Worm (Caenorhabditis elegans) whole organism, young adult: Measurements from ENCODE around the gene F42G8.8.
A peak's percentile ranks its signal among the peaks of the same experiment; 100 is the strongest.

Experiments used
- B0336.3 ChIP-seq: fragments of 200-800 bp; sonication (Bioruptor generic); IDR thresholded peaks from 2 replicates; pipeline ENCODE4 v1.3.6; 2022; ENCODE audit warnings: missing genetic modification characterization, missing compliant biosample characterization
- D2030.7 ChIP-seq: fragments of 200-800 bp; sonication (Bioruptor generic); IDR thresholded peaks from 2 replicates; pipeline ENCODE4 v1.3.6; 2022; ENCODE audit warnings: missing genetic modification reagents, missing genetic modification characterization, missing compliant biosample characterization
- F33H1.4 ChIP-seq: fragments of 200-800 bp; sonication (Bioruptor generic); IDR thresholded peaks from 2 replicates; pipeline ENCODE4 v1.3.6; 2022; ENCODE audit warnings: missing genetic modification reagents, missing genetic modification characterization, missing compliant biosample characterization
- F37B4.10 ChIP-seq: fragments of 200-800 bp; sonication (Bioruptor generic); IDR thresholded peaks from 2 replicates; pipeline ENCODE4 v1.3.6; 2022; ENCODE audit warnings: missing genetic modification characterization, missing compliant biosample characterization
- K11D2.4 ChIP-seq: fragments of 200-800 bp; sonication (Bioruptor generic); IDR thresholded peaks from 2 replicates; pipeline ENCODE4 v1.3.6; 2022; ENCODE audit warnings: missing genetic modification reagents, missing genetic modification characterization, missing compliant biosample characterization
- aptf-3 ChIP-seq: fragments of 200-800 bp; sonication (Bioruptor generic); IDR thresholded peaks from 2 replicates; pipeline ENCODE4 v1.3.6; 2022; ENCODE audit warnings: missing genetic modification characterization, missing compliant biosample characterization
- attf-5 ChIP-seq: fragments of 200-800 bp; sonication (Bioruptor generic); optimal IDR thresholded peaks from 2 replicates; lab custom pipeline; 2018; ENCODE audit warnings: mild to moderate bottlenecking, missing genetic modification characterization, missing compliant biosample characterization
- ceh-40 ChIP-seq: fragments of 200-800 bp; sonication (Bioruptor generic); IDR thresholded peaks from 2 replicates; pipeline ENCODE4 v1.3.6; 2022; ENCODE audit warnings: missing genetic modification characterization, missing compliant biosample characterization
- ceh-58 ChIP-seq: fragments of 200-800 bp; sonication (Bioruptor generic); IDR thresholded peaks from 2 replicates; pipeline ENCODE4 v1.3.6; 2022; ENCODE audit warnings: missing genetic modification characterization, missing compliant biosample characterization
- ceh-91 ChIP-seq: fragments of 200-800 bp; sonication (Bioruptor generic); IDR thresholded peaks from 2 replicates; pipeline ENCODE4 v1.3.6; 2022; ENCODE audit warnings: missing genetic modification reagents, missing genetic modification characterization, missing compliant biosample characterization
- chd-7 ChIP-seq: sonication (generic microtip); optimal IDR thresholded peaks from 2 replicates; lab custom pipeline; 2016; ENCODE audit warnings: mild to moderate bottlenecking, missing genetic modification characterization, moderate library complexity, missing compliant biosample characterization
- dox-1 ChIP-seq: fragments of 200-800 bp; sonication (Bioruptor generic); IDR thresholded peaks from 2 replicates; pipeline ENCODE4 v1.3.6; 2022; ENCODE audit warnings: missing genetic modification reagents, missing genetic modification characterization, missing compliant biosample characterization
- efl-1 ChIP-seq: fragments of 150-350 bp; optimal IDR thresholded peaks from 2 replicates; lab custom pipeline; 2014; ENCODE audit warnings: missing biosample characterization, missing genetic modification reagents, missing genetic modification characterization
- egrh-3 ChIP-seq: fragments of 200-800 bp; sonication (Bioruptor generic); IDR thresholded peaks from 2 replicates; pipeline ENCODE4 v1.3.6; 2022; ENCODE audit warnings: missing genetic modification reagents, missing genetic modification characterization, missing compliant biosample characterization
- gei-17 ChIP-seq: fragments of 200-800 bp; sonication (Bioruptor generic); optimal IDR thresholded peaks from 2 replicates; lab custom pipeline; 2018; ENCODE audit warnings: mild to moderate bottlenecking, missing genetic modification characterization, missing compliant biosample characterization
- hrde-1 ChIP-seq: sonication (generic microtip); optimal IDR thresholded peaks from 2 replicates; lab custom pipeline; 2016; ENCODE audit warnings: missing genetic modification characterization, mild to moderate bottlenecking, missing compliant biosample characterization, moderate library complexity, missing genotype, missing genetic modification reagents, borderline replicate concordance
- let-526 ChIP-seq: fragments of 200-800 bp; sonication (Bioruptor generic); IDR thresholded peaks from 2 replicates; pipeline ENCODE4 v1.3.6; 2022; ENCODE audit warnings: missing genetic modification reagents, missing genetic modification characterization, missing compliant biosample characterization
- let-607 ChIP-seq, 2 experiments: fragments of 200-800 bp in 1 of 2; sonication (Bioruptor generic) in 1 of 2; sonication (generic microtip) in 1 of 2; optimal IDR thresholded peaks; 2 replicates each; lab custom pipeline; 2016 to 2018; ENCODE audit warnings: mild to moderate bottlenecking in 2 of 2, missing compliant biosample characterization in 2 of 2, missing genetic modification characterization in 2 of 2, moderate library complexity in 2 of 2, missing genotype in 1 of 2
- lin-35 ChIP-seq, 3 experiments: fragments of 150-350 bp in 2 of 3; sonication (generic microtip) in 1 of 3; optimal IDR thresholded peaks; 2 replicates each; lab custom pipeline; 2014 to 2018; ENCODE audit warnings: missing biosample characterization in 3 of 3, missing genetic modification characterization in 3 of 3, missing genetic modification reagents in 3 of 3
- madf-10 ChIP-seq: sonication (generic microtip); optimal IDR thresholded peaks from 2 replicates; lab custom pipeline; 2016; ENCODE audit warnings: mild to moderate bottlenecking, missing genetic modification characterization, missing compliant biosample characterization
- mcd-1 ChIP-seq: fragments of 200-800 bp; sonication (Bioruptor generic); IDR thresholded peaks from 2 replicates; pipeline ENCODE4 v1.3.6; 2022; ENCODE audit warnings: missing genetic modification reagents, missing genetic modification characterization, missing compliant biosample characterization
- nfya-1 ChIP-seq: sonication (generic microtip); optimal IDR thresholded peaks from 2 replicates; lab custom pipeline; 2017; ENCODE audit warnings: antibody characterized with exemption, missing compliant biosample characterization, missing genetic modification characterization, borderline replicate concordance; ENCODE audit not compliant: insufficient read depth
- pbrm-1 ChIP-seq: fragments of 200-800 bp; sonication (Bioruptor generic); IDR thresholded peaks from 2 replicates; pipeline ENCODE4 v1.3.6; 2022; ENCODE audit warnings: missing genetic modification reagents, missing genetic modification characterization, missing compliant biosample characterization
- repo-1 ChIP-seq: sonication (generic microtip); optimal IDR thresholded peaks from 2 replicates; lab custom pipeline; 2017; ENCODE audit warnings: mild to moderate bottlenecking, missing genetic modification characterization, missing compliant biosample characterization
- sea-2 ChIP-seq: fragments of 200-800 bp; sonication (Bioruptor generic); IDR thresholded peaks from 2 replicates; pipeline ENCODE4 v1.3.6; 2022; ENCODE audit warnings: missing genetic modification characterization, missing compliant biosample characterization
- snpc-1.1 ChIP-seq: sonication (generic microtip); optimal IDR thresholded peaks from 2 replicates; lab custom pipeline; 2017; ENCODE audit warnings: missing genetic modification characterization, mild to moderate bottlenecking, missing compliant biosample characterization, antibody characterized with exemption, moderate library complexity, missing genotype, missing genetic modification reagents; ENCODE audit not compliant: insufficient read depth
- snpc-4 ChIP-seq, 5 experiments: fragments of 150-350 bp in 1 of 5; sonication (generic microtip) in 4 of 5; optimal IDR thresholded peaks; 2 replicates each; lab custom pipeline; 2014 to 2018; ENCODE audit warnings: missing genetic modification characterization in 5 of 5, missing biosample characterization in 3 of 5, antibody characterized with exemption in 2 of 5, mild to moderate bottlenecking in 2 of 5, missing compliant biosample characterization in 2 of 5, missing genotype in 2 of 5, moderate library complexity in 2 of 5, missing genetic modification reagents in 1 of 5
- tbp1 ChIP-seq: fragments of 200-800 bp; sonication (Bioruptor generic); optimal IDR thresholded peaks from 2 replicates; lab custom pipeline; 2018; ENCODE audit warnings: mild to moderate bottlenecking, missing genetic modification characterization, missing compliant biosample characterization
- tbx-9 ChIP-seq: sonication (generic microtip); optimal IDR thresholded peaks from 2 replicates; lab custom pipeline; 2016; ENCODE audit warnings: borderline replicate concordance, missing genetic modification characterization, inconsistent platforms, missing compliant biosample characterization
- zfh-2 ChIP-seq: fragments of 200-800 bp; sonication (Bioruptor generic); conservative IDR thresholded peaks from 2 replicates; pipeline ENCODE4 v1.3.6; 2022; ENCODE audit warnings: missing genetic modification reagents, missing genetic modification characterization, missing compliant biosample characterization
- ztf-26 ChIP-seq: sonication (generic microtip); optimal IDR thresholded peaks from 2 replicates; lab custom pipeline; 2017; ENCODE audit warnings: missing genetic modification characterization, missing compliant biosample characterization

The F42G8.8 gene

DNA sequence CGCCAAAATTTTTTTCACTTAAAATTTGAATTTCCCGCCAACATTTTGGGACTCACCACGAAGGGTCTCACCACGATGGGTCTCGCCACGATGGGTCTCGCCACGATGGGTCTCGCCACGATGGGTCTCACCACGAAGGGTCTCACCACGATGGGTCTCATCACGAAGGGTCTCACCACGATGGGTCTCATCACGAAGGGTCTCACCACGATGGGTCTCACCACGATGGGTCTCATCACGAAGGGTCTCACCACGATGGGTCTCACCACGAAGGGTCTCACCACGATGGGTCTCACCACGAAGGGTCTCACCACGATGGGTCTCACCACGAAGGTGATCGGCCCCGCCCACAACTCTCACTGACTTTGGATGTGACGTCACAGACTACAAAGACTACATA is 45.2 kb upstream of the F42G8.8 start:
- TF ChIP-seq ceh-91: 0 out of 2 replicates have a peak, but pooled peaks have one; percentile 38
- TF ChIP-seq pbrm-1 (GFP tag; lab: Robert Waterston, UW): 0 out of 2 replicates have a peak, but pooled peaks have one; percentile 53
- peak; percentile 12; the same call in 1 of the 2 replicates for TF ChIP-seq D2030.7
- TF ChIP-seq egrh-3 (GFP tag; lab: Robert Waterston, UW): peak; percentile 35
- TF ChIP-seq F33H1.4: peak; percentile 78
- TF ChIP-seq F37B4.10: 0 out of 2 replicates have a peak, but pooled peaks have one; percentile 34
- peak; percentile 26; the same call in 1 of the 2 replicates for TF ChIP-seq mcd-1 (GFP tag; lab: Robert Waterston, UW)
- TF ChIP-seq dox-1 (GFP tag; lab: Robert Waterston, UW): peak; percentile 69; the same call in 1 of the 2 replicates

DNA sequence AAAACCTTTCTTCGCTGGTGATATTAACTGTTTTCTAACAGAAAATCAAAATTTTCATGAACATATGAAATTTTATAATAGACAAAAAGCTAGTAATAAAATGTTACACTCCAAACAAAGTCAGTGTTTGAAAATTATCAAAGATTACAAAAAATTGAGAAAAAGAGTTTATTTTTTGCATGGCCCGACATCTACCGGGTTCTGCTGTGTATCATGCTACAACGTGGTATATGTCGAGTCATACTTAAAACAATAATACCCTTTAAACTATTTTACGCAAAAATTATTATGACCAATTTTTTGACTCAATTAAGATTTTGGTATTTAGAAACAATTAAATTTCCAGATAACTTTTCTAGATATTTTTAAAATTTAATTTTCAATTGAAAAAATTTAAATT is 43.4 kb upstream of the F42G8.8 start:
- no peak for TF ChIP-seq efl-1
- no peak for TF ChIP-seq snpc-4 (GFP tag; optimal IDR thresholded peaks at IDR 0.05; lab: Kevin White, UChicago)
- peak in 3 of 4 experiments; percentile 26 to 54 (median 52) for TF ChIP-seq snpc-4 (tag; optimal IDR thresholded peaks at IDR 0.05; lab: Kevin White, UChicago)
- TF ChIP-seq snpc-1.1 (tag; lab: Kevin White, UChicago): peak; percentile 51
- no peak for TF ChIP-seq let-526 (GFP tag; lab: Robert Waterston, UW)

DNA sequence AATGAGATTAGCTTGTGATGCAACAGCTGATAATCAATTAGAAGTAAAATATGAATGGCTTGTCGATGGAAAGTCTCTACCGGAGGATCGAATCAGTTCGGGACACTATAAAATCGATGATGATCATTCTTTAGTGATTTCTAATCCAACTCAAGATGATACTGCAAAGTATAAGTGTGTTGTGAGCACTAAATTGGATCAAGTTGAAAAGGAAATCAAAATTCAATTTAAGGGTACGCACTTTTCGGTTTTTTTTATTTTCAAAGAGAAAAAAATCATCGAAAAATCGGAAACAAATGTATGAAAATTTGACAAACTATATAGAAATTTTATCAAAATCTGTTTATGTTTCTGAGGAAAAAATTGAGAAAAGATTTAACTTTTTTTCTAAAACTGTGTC is 42.4 kb upstream of the F42G8.8 start:
- TF ChIP-seq ceh-58 (GFP tag; lab: Robert Waterston, UW) (no peak), B0336.3 (GFP tag; lab: Robert Waterston, UW) (no peak), hrde-1 (tag; lab: Kevin White, UChicago) (no peak), aptf-3 (no peak), tbx-9 (tag; lab: Kevin White, UChicago) (no peak), ceh-91 (no peak), K11D2.4 (GFP tag; lab: Robert Waterston, UW) (no peak)

DNA sequence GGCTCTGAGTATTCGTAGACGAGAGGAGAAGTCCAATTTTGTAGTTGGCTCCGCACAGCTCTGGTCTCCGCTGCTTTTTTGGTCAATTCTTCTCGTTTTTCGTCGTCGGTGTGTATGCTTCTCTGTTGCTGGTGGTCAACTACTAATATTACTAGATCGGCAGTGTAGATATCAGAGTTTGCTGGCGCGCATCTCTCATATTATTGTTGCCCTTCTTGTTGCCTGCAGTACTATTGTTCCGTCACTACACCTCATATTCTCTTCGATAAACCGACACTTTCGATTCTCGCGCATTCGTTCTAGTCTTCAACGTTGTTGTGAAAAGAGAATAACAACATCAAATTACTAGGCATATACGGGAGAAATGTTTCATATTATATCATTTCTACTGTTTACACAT is 38.7 kb upstream of the F42G8.8 start:
- no peak for TF ChIP-seq hrde-1 (tag; lab: Kevin White, UChicago)
- no peak for TF ChIP-seq egrh-3 (GFP tag; lab: Robert Waterston, UW)
- no peak for TF ChIP-seq ztf-26 (tag; lab: Kevin White, UChicago)
- TF ChIP-seq gei-17 (GFP tag; lab: Kevin White, UChicago): no peak
- TF ChIP-seq madf-10 (tag; lab: Kevin White, UChicago): no peak
- TF ChIP-seq ceh-91: no peak
- no peak for TF ChIP-seq tbp1 (GFP tag; lab: Kevin White, UChicago)
- no peak for TF ChIP-seq chd-7 (tag; lab: Kevin White, UChicago)
- TF ChIP-seq repo-1 (tag; lab: Kevin White, UChicago): no peak
- no peak for TF ChIP-seq efl-1
- no peak for TF ChIP-seq zfh-2
- TF ChIP-seq attf-5 (GFP tag; lab: Kevin White, UChicago): no peak
- TF ChIP-seq ceh-40 (GFP tag; lab: Robert Waterston, UW): no peak
- TF ChIP-seq let-607 (tag; optimal IDR thresholded peaks at IDR 0.05; lab: Kevin White, UChicago): no peak
- TF ChIP-seq lin-35 (GFP tag; optimal IDR thresholded peaks at IDR 0.05; lab: Kevin White, UChicago): no peak
- no peak for TF ChIP-seq nfya-1 (tag; lab: Kevin White, UChicago)
- no peak for TF ChIP-seq sea-2 (GFP tag; lab: Robert Waterston, UW)
- no peak for TF ChIP-seq pbrm-1 (GFP tag; lab: Robert Waterston, UW)
- TF ChIP-seq, all 124 proteins: peak for 0
